Fruit fly (Drosophila melanogaster) whole organism, embryonic: Measurements from ENCODE around the gene CG42324.
A peak's percentile ranks its signal among the peaks of the same experiment; 100 is the strongest.

Experiments
- Abd-B ChIP-seq: fragments of 200-800 bp; sonication (Bioruptor generic); optimal IDR thresholded peaks from 2 replicates; lab custom pipeline; 2018; ENCODE audit warnings: missing biosample characterization, mild to moderate bottlenecking, missing genetic modification characterization, moderate library complexity
- Blimp-1 ChIP-seq: fragments of 200-800 bp; sonication (Bioruptor generic); optimal IDR thresholded peaks from 3 replicates; lab custom pipeline; 2018; ENCODE audit warnings: missing biosample characterization, missing genetic modification characterization, mild to moderate bottlenecking, moderate library complexity, missing genetic modification reagents
- CG13424 ChIP-seq: fragments of 200-800 bp; sonication (Bioruptor generic); optimal IDR thresholded peaks from 2 replicates; lab custom pipeline; 2019; ENCODE audit warnings: missing biosample characterization, mild to moderate bottlenecking, missing genetic modification characterization, moderate library complexity
- CG14441 ChIP-seq: fragments of 200-800 bp; sonication (Bioruptor generic); IDR thresholded peaks from 2 replicates; pipeline ENCODE4 v1.3.6; 2022; ENCODE audit warnings: missing biosample characterization, missing genetic modification characterization
- CG16779 ChIP-seq: fragments of 200-800 bp; sonication (Bioruptor generic); IDR thresholded peaks from 2 replicates; pipeline ENCODE4 v1.3.6; 2022; ENCODE audit warnings: missing biosample characterization, missing genetic modification characterization
- CG17359 ChIP-seq: fragments of 200-800 bp; sonication (Bioruptor generic); optimal IDR thresholded peaks from 3 replicates; lab custom pipeline; 2018; ENCODE audit warnings: missing biosample characterization, mild to moderate bottlenecking, missing genetic modification characterization, moderate library complexity
- CG30020 ChIP-seq: fragments of 200-800 bp; optimal IDR thresholded peaks from 2 replicates; lab custom pipeline; 2019; ENCODE audit warnings: missing biosample characterization, mild to moderate bottlenecking, missing genetic modification characterization, moderate library complexity
- CG32767 ChIP-seq: fragments of 200-800 bp; sonication (Bioruptor generic); IDR thresholded peaks from 2 replicates; pipeline ENCODE4 v1.3.6; 2022; ENCODE audit warnings: missing biosample characterization, missing genetic modification characterization
- CG32772 ChIP-seq: fragments of 200-800 bp; sonication (Bioruptor generic); IDR thresholded peaks from 2 replicates; pipeline ENCODE4 v1.3.6; 2022; ENCODE audit warnings: missing biosample characterization, missing genetic modification characterization
- CG34422 ChIP-seq: fragments of 200-800 bp; sonication (Bioruptor generic); IDR thresholded peaks from 3 replicates; pipeline ENCODE4 v1.3.6; 2022; ENCODE audit warnings: missing biosample characterization, missing genetic modification characterization
- CG4424 ChIP-seq: fragments of 200-800 bp; sonication (Bioruptor generic); optimal IDR thresholded peaks from 3 replicates; lab custom pipeline; 2016; ENCODE audit warnings: missing biosample characterization, missing genetic modification characterization
- CG4730 ChIP-seq: fragments of 200-800 bp; sonication (Bioruptor generic); IDR thresholded peaks from 2 replicates; pipeline ENCODE4 v1.3.6; 2022; ENCODE audit warnings: missing biosample characterization, missing genetic modification characterization
- CG6689 ChIP-seq: fragments of 200-800 bp; sonication (Bioruptor generic); IDR thresholded peaks from 2 replicates; pipeline ENCODE4 v1.3.6; 2022; ENCODE audit warnings: missing biosample characterization, missing genetic modification characterization
- CG8388 ChIP-seq: fragments of 200-800 bp; sonication (Bioruptor generic); optimal IDR thresholded peaks from 2 replicates; lab custom pipeline; 2019; ENCODE audit warnings: missing biosample characterization, mild to moderate bottlenecking, missing genetic modification characterization, moderate library complexity
- CG8944 ChIP-seq: fragments of 200-800 bp; sonication (Bioruptor generic); optimal IDR thresholded peaks from 3 replicates; lab custom pipeline; 2016; ENCODE audit warnings: missing biosample characterization, missing genetic modification characterization
- Drgx ChIP-seq: fragments of 200-800 bp; sonication (Bioruptor generic); IDR thresholded peaks from 2 replicates; pipeline ENCODE4 v1.3.6; 2022; ENCODE audit warnings: missing biosample characterization, missing genetic modification characterization
- E2f2 ChIP-seq: fragments of 200-800 bp; sonication (Bioruptor generic); IDR thresholded peaks from 2 replicates; pipeline ENCODE4 v1.3.6; 2022; ENCODE audit warnings: missing biosample characterization, missing genetic modification characterization
- Ets65A ChIP-seq: fragments of 200-800 bp; sonication (Bioruptor generic); peaks from one replicate; lab custom pipeline; 2016; ENCODE audit warnings: missing biosample characterization, missing genetic modification characterization
- Gsc ChIP-seq: fragments of 200-800 bp; sonication (Bioruptor generic); IDR thresholded peaks from 2 replicates; pipeline ENCODE4 v1.3.6; 2022; ENCODE audit warnings: missing biosample characterization, missing genetic modification characterization
- H15 ChIP-seq: fragments of 200-800 bp; sonication (Bioruptor generic); IDR thresholded peaks from 3 replicates; pipeline ENCODE4 v1.3.6; 2022; ENCODE audit warnings: missing biosample characterization, missing genetic modification characterization
- Hr78 ChIP-seq, 2 experiments: fragments of 200-800 bp in 1 of 2; fragments of >200 bp in 1 of 2; sonication (Bioruptor generic) in 1 of 2; optimal IDR thresholded peaks; 2 replicates each; lab custom pipeline; 2017 to 2019; ENCODE audit warnings: missing biosample characterization in 2 of 2, missing genetic modification characterization in 2 of 2, mild to moderate bottlenecking in 1 of 2, moderate library complexity in 1 of 2
- Med ChIP-seq: fragments of 200-800 bp; sonication (Bioruptor generic); peaks from one replicate; lab custom pipeline; 2016; ENCODE audit warnings: missing biosample characterization, missing genetic modification characterization, mild to moderate bottlenecking, inconsistent platforms, moderate library complexity
- PHDP ChIP-seq: fragments of 200-800 bp; sonication (Bioruptor generic); optimal IDR thresholded peaks from 3 replicates; lab custom pipeline; 2018; ENCODE audit warnings: missing biosample characterization, mild to moderate bottlenecking, missing genetic modification characterization, moderate library complexity
- Pdp1 ChIP-seq, 2 experiments: fragments of 200-800 bp; sonication (Bioruptor generic); optimal IDR thresholded peaks; 3 replicates each; lab custom pipeline; 2016; ENCODE audit warnings: missing biosample characterization in 2 of 2, missing genetic modification characterization in 2 of 2, mild to moderate bottlenecking in 1 of 2, moderate library complexity in 1 of 2
- Sox102F ChIP-seq: fragments of 200-800 bp; sonication (Bioruptor generic); optimal IDR thresholded peaks from 2 replicates; lab custom pipeline; 2018; ENCODE audit warnings: missing biosample characterization, mild to moderate bottlenecking, missing genetic modification characterization, moderate library complexity
- Xrp1 ChIP-seq: fragments of 200-800 bp; sonication (Bioruptor generic); IDR thresholded peaks from 2 replicates; pipeline ENCODE4 v1.3.6; 2022; ENCODE audit warnings: missing biosample characterization, missing genetic modification characterization
- az2 ChIP-seq: fragments of 200-800 bp; sonication (Bioruptor generic); optimal IDR thresholded peaks from 3 replicates; lab custom pipeline; 2016; ENCODE audit warnings: missing biosample characterization, missing genetic modification characterization
- chif ChIP-seq, 2 experiments: fragments of 200-800 bp; sonication (Bioruptor generic); optimal IDR thresholded peaks; 3 replicates each; lab custom pipeline; 2016; ENCODE audit warnings: missing biosample characterization in 2 of 2, missing genetic modification characterization in 2 of 2
- ci ChIP-seq: fragments of 200-800 bp; sonication (Bioruptor generic); IDR thresholded peaks from 3 replicates; pipeline ENCODE4 v1.3.6; 2022; ENCODE audit warnings: missing biosample characterization, missing genetic modification characterization
- dati ChIP-seq: fragments of 200-800 bp; sonication (Bioruptor generic); IDR thresholded peaks from 2 replicates; pipeline ENCODE4 v1.3.6; 2022; ENCODE audit warnings: missing biosample characterization, missing genetic modification characterization
- dysf ChIP-seq: fragments of 200-800 bp; sonication (Bioruptor generic); IDR thresholded peaks from 3 replicates; pipeline ENCODE4 v1.3.6; 2022; ENCODE audit warnings: missing biosample characterization, missing genetic modification characterization
- esg ChIP-seq: fragments of 200-800 bp; sonication (Bioruptor generic); conservative IDR thresholded peaks from 2 replicates; pipeline ENCODE4 v1.3.6; 2022; ENCODE audit warnings: missing biosample characterization, missing genetic modification characterization
- exex ChIP-seq: fragments of 200-800 bp; sonication (Bioruptor generic); optimal IDR thresholded peaks from 4 replicates; lab custom pipeline; 2018; ENCODE audit warnings: missing biosample characterization, mild to moderate bottlenecking, missing genetic modification characterization, moderate library complexity
- grn ChIP-seq: fragments of 200-800 bp; sonication (Bioruptor generic); optimal IDR thresholded peaks from 3 replicates; lab custom pipeline; 2017; ENCODE audit warnings: missing biosample characterization, missing genetic modification characterization
- lmd ChIP-seq: fragments of 200-800 bp; sonication (Bioruptor generic); IDR thresholded peaks from 2 replicates; pipeline ENCODE4 v1.3.6; 2022; ENCODE audit warnings: missing biosample characterization, missing genetic modification characterization
- lola ChIP-seq, 3 experiments: fragments of >200 bp in 2 of 3; fragments of 200-800 bp in 1 of 3; sonication (Bioruptor generic) in 1 of 3; optimal IDR thresholded peaks; 2 replicates each; lab custom pipeline; 2017 to 2019; ENCODE audit warnings: missing biosample characterization in 3 of 3, missing genetic modification characterization in 3 of 3, mild to moderate bottlenecking in 1 of 3, moderate library complexity in 1 of 3
- mirr ChIP-seq: fragments of 200-800 bp; sonication (Bioruptor generic); optimal IDR thresholded peaks from 3 replicates; lab custom pipeline; 2018; ENCODE audit warnings: missing biosample characterization, mild to moderate bottlenecking, missing genetic modification characterization
- mld ChIP-seq: fragments of 200-800 bp; sonication (Bioruptor generic); IDR thresholded peaks from 3 replicates; pipeline ENCODE4 v1.3.6; 2022; ENCODE audit warnings: missing biosample characterization, missing genetic modification characterization; ENCODE audit not compliant: partially characterized antibody
- nerfin-2 ChIP-seq: fragments of 200-800 bp; sonication (Bioruptor generic); IDR thresholded peaks from 2 replicates; pipeline ENCODE4 v1.3.6; 2022; ENCODE audit warnings: missing biosample characterization, missing genetic modification characterization; ENCODE audit not compliant: partially characterized antibody
- otp ChIP-seq: fragments of 200-800 bp; sonication (Bioruptor generic); IDR thresholded peaks from 3 replicates; pipeline ENCODE4, ENCODE4 v1.3.6; 2022; ENCODE audit warnings: missing biosample characterization, missing genetic modification characterization
- p53 ChIP-seq: fragments of 200-800 bp; sonication (Bioruptor generic); optimal IDR thresholded peaks from 2 replicates; lab custom pipeline; 2016; ENCODE audit warnings: missing biosample characterization, missing genetic modification characterization
- phol ChIP-seq: fragments of 200-800 bp; sonication (Bioruptor generic); optimal IDR thresholded peaks from 3 replicates; lab custom pipeline; 2018; ENCODE audit warnings: missing biosample characterization, mild to moderate bottlenecking, missing genetic modification characterization, moderate library complexity
- pita ChIP-seq: fragments of 200-800 bp; sonication (Bioruptor generic); optimal IDR thresholded peaks from 2 replicates; lab custom pipeline; 2017; ENCODE audit warnings: missing biosample characterization, mild to moderate bottlenecking, missing genetic modification characterization
- prd ChIP-seq, 3 experiments: fragments of >200 bp in 2 of 3; fragments of 200-800 bp in 1 of 3; sonication (Bioruptor generic) in 1 of 3; optimal IDR thresholded peaks in 2 of 3; IDR thresholded peaks in 1 of 3; 2 replicates in 2 of 3; 3 replicates in 1 of 3; pipeline versions ENCODE4 v1.3.6 to Lab custom; 2017 to 2022; ENCODE audit warnings: missing biosample characterization in 1 of 3, missing genetic modification characterization in 1 of 3
- slp2 ChIP-seq: fragments of 200-800 bp; sonication (Bioruptor generic); optimal IDR thresholded peaks from 2 replicates; lab custom pipeline; 2016; ENCODE audit warnings: missing biosample characterization, missing genetic modification characterization
- so ChIP-seq: fragments of 200-800 bp; sonication (Bioruptor generic); IDR thresholded peaks from 3 replicates; pipeline ENCODE4 v1.3.6; 2022; ENCODE audit warnings: missing biosample characterization, missing genetic modification characterization

Gene CG42324

dm6 chr3L:3547113-3547512, 74.9 kb downstream of the CG42324 start:
- TF ChIP-seq grn, result peak; percentile 41
- peak; percentile 91 for TF ChIP-seq exex (tag; lab: Kevin White, UChicago)
- TF ChIP-seq E2f2, result no peak
- peak in 1 of 2 experiments; percentile 46 for TF ChIP-seq Pdp1 (GFP tag; optimal IDR thresholded peaks at IDR 0.05; lab: Kevin White, UChicago)
- TF ChIP-seq mirr (GFP tag; lab: Kevin White, UChicago), result peak; percentile 23

- TF ChIP-seq Med (GFP tag; lab: Kevin White, UChicago) (peak; percentile 14), CG8944 (GFP tag; lab: Kevin White, UChicago) (no peak), CG30020 (tag; lab: Kevin White, UChicago) (no peak), Drgx (peak; percentile 75; the same call in 1 of the 2 replicates), pita (GFP tag; lab: Kevin White, UChicago) (no peak)
Observed at dm6 chr3L:3549468-3549867, 77.2 kb downstream of the CG42324 start.

- TF ChIP-seq Ets65A (peak; percentile 53), PHDP (tag; lab: Kevin White, UChicago) (peak; percentile 15), CG13424 (tag; lab: Kevin White, UChicago) (peak; percentile 3), phol (peak; percentile 35), CG17359 (tag; lab: Kevin White, UChicago) (peak; percentile 39), dysf (peak; percentile 46; the same call in 2 of the 3 replicates), prd (optimal IDR thresholded peaks at IDR 0.05; lab: Kevin White, UChicago) (no peak), prd (GFP tag; IDR thresholded peaks at IDR 0.05; lab: Robert Waterston, UW) (peak; percentile 55; the same call in 1 of the 3 replicates), lola (GFP tag; optimal IDR thresholded peaks at IDR 0.05; lab: Kevin White, UChicago) (no peak), CG4424 (GFP tag; lab: Kevin White, UChicago) (peak; percentile 2), nerfin-2 (GFP tag; lab: Robert Waterston, UW) (no peak), ci (GFP tag; lab: Robert Waterston, UW) (peak; percentile 67; the same call in 2 of the 3 replicates), slp2 (GFP tag; lab: Kevin White, UChicago) (no peak), esg (GFP tag; lab: Robert Waterston, UW) (0 out of 2 replicates have a peak, but pooled peaks have one; percentile 18), CG16779 (GFP tag; lab: Robert Waterston, UW) (no peak), CG4730 (GFP tag; lab: Robert Waterston, UW) (0 out of 2 replicates have a peak, but pooled peaks have one; percentile 17), so (GFP tag; lab: Robert Waterston, UW) (0 out of 3 replicates have a peak, but pooled peaks have one; percentile 34), mld (no peak), otp (GFP tag; lab: Robert Waterston, UW) (peak; percentile 66; the same call in 2 of the 3 replicates), lmd (GFP tag; lab: Robert Waterston, UW) (0 out of 2 replicates have a peak, but pooled peaks have one; percentile 24), Hr78 (GFP tag; optimal IDR thresholded peaks at IDR 0.05; lab: Kevin White, UChicago) (no peak), p53 (GFP tag; lab: Kevin White, UChicago) (no peak), dati (0 out of 2 replicates have a peak, but pooled peaks have one; percentile 20), CG34422 (GFP tag; lab: Robert Waterston, UW) (0 out of 3 replicates have a peak, but pooled peaks have one; percentile 31), Abd-B (no peak), CG32772 (GFP tag; lab: Robert Waterston, UW) (0 out of 2 replicates have a peak, but pooled peaks have one; percentile 25), Gsc (no peak), chif (GFP tag; optimal IDR thresholded peaks at IDR 0.05; lab: Kevin White, UChicago) (peak in 1 of 2 experiments; percentile 7), Blimp-1 (GFP tag; lab: Kevin White, UChicago) (peak; percentile 57), Xrp1 (peak; percentile 25; the same call in 1 of the 2 replicates), CG14441 (0 out of 2 replicates have a peak, but pooled peaks have one; percentile 5), Sox102F (GFP tag; lab: Kevin White, UChicago) (peak; percentile 51), CG8388 (no peak), H15 (GFP tag; lab: Robert Waterston, UW) (0 out of 3 replicates have a peak, but pooled peaks have one; percentile 43), CG32767 (GFP tag; lab: Robert Waterston, UW) (peak; percentile 42; the same call in 1 of the 2 replicates), CG6689 (GFP tag; lab: Robert Waterston, UW) (peak; percentile 55), az2 (GFP tag; lab: Kevin White, UChicago) (peak; percentile 41)
Observed at dm6 chr3L:3551008-3551407, 78.8 kb downstream of the CG42324 start.
